Worm (Caenorhabditis elegans): ENCODE measurements around the gene Y46H3A.5.

Gene Y46H3A.5

DNA sequence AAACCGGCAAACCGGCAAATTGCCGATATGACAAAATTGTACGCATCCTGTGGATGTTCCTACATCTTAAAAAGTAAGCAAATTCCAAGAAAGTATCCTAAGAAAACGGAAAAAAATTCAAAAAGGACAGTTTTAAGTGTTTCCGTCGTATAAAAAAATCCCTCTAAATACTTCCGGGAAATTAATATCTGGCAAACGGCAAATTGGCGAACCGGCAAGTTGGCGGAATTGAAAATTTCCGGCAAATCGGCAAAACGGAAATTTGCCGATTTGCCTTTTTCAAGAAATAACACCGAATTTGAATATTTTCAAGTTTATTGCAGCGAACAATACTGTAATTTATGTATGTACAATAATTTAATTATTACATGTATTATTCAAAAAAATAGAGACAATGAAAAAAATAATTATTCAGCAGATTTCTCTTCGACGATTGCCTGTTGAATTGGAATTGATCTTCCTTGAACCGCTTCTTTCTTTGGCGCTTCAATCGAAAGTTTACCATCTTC is 10.6 kb downstream of the Y46H3A.5 start:
- TF ChIP-seq gmeb-2 (tag; optimal IDR thresholded peaks at IDR 0.05) (no peak), ceh-14 (tag; optimal IDR thresholded peaks at IDR 0.05) (no peak), ceh-24 (tag; optimal IDR thresholded peaks at IDR 0.05) (no peak), ceh-9 (tag; optimal IDR thresholded peaks at IDR 0.05) (no peak), zip-5 (tag; optimal IDR thresholded peaks at IDR 0.05) (no peak), ceh-48 (tag; optimal IDR thresholded peaks at IDR 0.05) (no peak)

DNA sequence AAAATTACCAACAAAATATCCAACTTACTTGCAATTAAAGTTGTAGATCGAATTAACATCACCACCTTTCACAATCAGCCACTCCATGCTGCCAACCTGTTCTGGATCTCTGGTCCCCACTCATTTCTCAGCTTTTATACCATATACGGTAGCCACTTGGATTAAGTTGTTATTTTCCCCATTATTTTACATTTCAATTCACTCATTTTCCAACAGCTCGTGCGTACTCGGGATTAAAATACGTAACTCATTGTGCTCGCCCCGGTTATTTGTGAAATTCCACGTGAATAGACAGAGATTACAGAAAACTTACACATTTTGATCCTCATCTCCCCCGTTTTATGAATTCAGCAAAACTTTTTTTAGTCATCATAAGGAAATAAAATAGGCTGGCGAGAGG is 11.6 kb downstream of the Y46H3A.5 start, which contains the start of gene srt-41:
srt-41 (minus strand) TSS at position 101 of the 400 bp plus-strand sequence.
- no peak for TF ChIP-seq gmeb-2 (tag; optimal IDR thresholded peaks at IDR 0.05)
- TF ChIP-seq elt-2 (tag; optimal IDR thresholded peaks at IDR 0.05), result no peak
- no peak for TF ChIP-seq pha-4 (tag; optimal IDR thresholded peaks at IDR 0.05)
- no peak for TF ChIP-seq pag-3 (tag; optimal IDR thresholded peaks at IDR 0.05; ENCODE audit: borderline replicate concordance)
- no peak for TF ChIP-seq ceh-18 (tag; optimal IDR thresholded peaks at IDR 0.05)
- no peak for TF ChIP-seq elt-4 (tag; optimal IDR thresholded peaks at IDR 0.05)
- TF ChIP-seq F13H6.1 (tag; optimal IDR thresholded peaks at IDR 0.05), result no peak
- no peak for TF ChIP-seq unc-86 (tag; optimal IDR thresholded peaks at IDR 0.05)
- TF ChIP-seq pax-1 (tag; optimal IDR thresholded peaks at IDR 0.05), result no peak
- TF ChIP-seq ceh-48 (tag; optimal IDR thresholded peaks at IDR 0.05), result no peak
- no peak for TF ChIP-seq ceh-24 (tag; optimal IDR thresholded peaks at IDR 0.05)
- TF ChIP-seq mec-3 (tag; optimal IDR thresholded peaks at IDR 0.05; ENCODE audit: borderline replicate concordance), result no peak
- no peak for TF ChIP-seq dmd-4 (tag; optimal IDR thresholded peaks at IDR 0.05; ENCODE audit: borderline replicate concordance)
- TF ChIP-seq unc-42 (tag; optimal IDR thresholded peaks at IDR 0.05), result no peak
- TF ChIP-seq unc-3 (GFP tag; conservative IDR thresholded peaks at IDR 0.05), result no peak
- no peak for TF ChIP-seq unc-3 (tag; optimal IDR thresholded peaks at IDR 0.05)
- no peak for TF ChIP-seq K02D7.2 (tag; optimal IDR thresholded peaks at IDR 0.05)
- TF ChIP-seq lim-6 (tag; optimal IDR thresholded peaks at IDR 0.05), result no peak
- TF ChIP-seq ceh-6 (GFP tag; optimal IDR thresholded peaks at IDR 0.05), result no peak

DNA sequence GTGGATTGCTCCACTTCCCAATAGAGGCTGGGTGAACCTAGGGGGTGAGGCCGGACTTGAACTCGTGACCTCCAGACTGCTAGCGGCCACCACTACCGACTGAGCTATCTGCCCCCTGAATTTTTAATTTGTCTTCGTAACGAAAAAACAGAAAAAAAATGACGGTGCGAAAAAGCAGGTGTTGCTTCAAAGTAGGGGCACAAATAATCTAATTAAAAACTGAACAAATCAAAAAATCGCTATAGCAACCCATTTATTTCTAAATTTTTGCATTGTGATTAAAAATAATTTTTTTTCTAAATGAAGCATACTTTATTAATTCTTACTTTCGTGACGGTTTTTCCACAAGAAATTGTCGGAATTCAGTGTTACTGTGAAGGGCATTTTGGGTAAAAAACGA is 16.8 kb downstream of the Y46H3A.5 start, which contains the start of gene F36H9.10:
F36H9.10 (plus strand) TSS at position 301 of the 400 bp plus-strand sequence.
- TF ChIP-seq che-1 (tag; optimal IDR thresholded peaks at IDR 0.05) (no peak), ceh-9 (tag; optimal IDR thresholded peaks at IDR 0.05) (no peak), ceh-6 (GFP tag; optimal IDR thresholded peaks at IDR 0.05) (no peak), ama-1 (optimal IDR thresholded peaks at IDR 0.05) (no peak), ceh-14 (tag; optimal IDR thresholded peaks at IDR 0.05) (no peak), dmd-4 (tag; optimal IDR thresholded peaks at IDR 0.05; ENCODE audit: borderline replicate concordance) (no peak), ztf-16 (tag; optimal IDR thresholded peaks at IDR 0.05) (no peak), ahr-1 (tag; optimal IDR thresholded peaks at IDR 0.05) (no peak), ceh-18 (tag; optimal IDR thresholded peaks at IDR 0.05) (no peak), ets-4 (tag; optimal IDR thresholded peaks at IDR 0.05) (no peak), eyg-1 (tag; optimal IDR thresholded peaks at IDR 0.05) (no peak), K09A11.1 (tag; optimal IDR thresholded peaks at IDR 0.05; ENCODE audit: insufficient read depth) (no peak), C38D4.7 (GFP tag; optimal IDR thresholded peaks at IDR 0.05) (no peak), ceh-31 (tag; optimal IDR thresholded peaks at IDR 0.05) (no peak), unc-55 (GFP tag; optimal IDR thresholded peaks at IDR 0.05) (no peak)

DNA sequence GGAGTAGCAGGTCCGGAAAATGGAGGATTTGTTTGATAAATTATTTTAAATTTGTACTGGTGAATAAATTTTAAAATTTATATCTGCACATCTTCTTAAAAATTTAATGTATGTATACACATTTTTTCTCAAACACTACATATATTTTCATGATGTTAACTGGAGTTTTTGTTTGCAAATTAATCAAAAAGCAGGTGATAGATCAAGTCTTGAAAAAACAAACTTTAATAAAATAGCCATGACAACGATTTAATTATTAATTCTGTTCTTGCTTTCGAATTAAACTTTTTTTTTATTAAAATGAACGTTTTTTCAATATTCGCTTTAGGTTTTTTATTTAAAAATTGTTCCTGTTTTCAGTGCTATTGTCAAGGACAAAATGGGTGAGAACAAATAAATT is 20.5 kb downstream of the Y46H3A.5 start, which contains the start of gene F36H9.1:
F36H9.1 (plus strand) TSS at position 301 of the 400 bp plus-strand sequence.
- no peak for TF ChIP-seq nhr-232 (tag; optimal IDR thresholded peaks at IDR 0.05)
- TF ChIP-seq nfya-1 (tag; optimal IDR thresholded peaks at IDR 0.05), result no peak
- no peak for TF ChIP-seq pha-2 (tag; optimal IDR thresholded peaks at IDR 0.05)
- TF ChIP-seq lin-11 (tag; optimal IDR thresholded peaks at IDR 0.05), result no peak
- TF ChIP-seq ceh-19 (GFP tag; optimal IDR thresholded peaks at IDR 0.05), result no peak

Data from whole organism, late embryonic.